Fruit fly (Drosophila melanogaster) whole organism, pupa: ENCODE data around the gene CG9391.

Source experiments
- CG12605 ChIP-seq: fragments of 200-800 bp; sonication (Bioruptor generic); IDR thresholded peaks from 2 replicates; pipeline ENCODE4 v1.3.6; 2022; ENCODE audit warnings: missing biosample characterization, missing genetic modification characterization
- CG17806 ChIP-seq: fragments of 200-800 bp; sonication (Bioruptor generic); optimal IDR thresholded peaks from 2 replicates; lab custom pipeline; 2018; ENCODE audit warnings: missing biosample characterization, mild to moderate bottlenecking, missing genetic modification characterization, moderate library complexity
- CG32121 ChIP-seq: fragments of 200-800 bp; sonication (Bioruptor generic); IDR thresholded peaks from 2 replicates; pipeline ENCODE4 v1.3.6; 2022; ENCODE audit warnings: missing biosample characterization, missing genetic modification characterization
- CG34367 ChIP-seq: fragments of 200-800 bp; sonication (Bioruptor generic); optimal IDR thresholded peaks from 2 replicates; lab custom pipeline; 2018; ENCODE audit warnings: missing biosample characterization, mild to moderate bottlenecking, missing genetic modification characterization
- CG4496 ChIP-seq: fragments of 200-800 bp; sonication (Bioruptor generic); IDR thresholded peaks from 3 replicates; pipeline ENCODE4 v1.3.6; 2022; ENCODE audit warnings: missing biosample characterization, missing genetic modification characterization
- CG8159 ChIP-seq: fragments of 200-800 bp; sonication (Bioruptor generic); optimal IDR thresholded peaks from 3 replicates; lab custom pipeline; 2018; ENCODE audit warnings: missing biosample characterization, mild to moderate bottlenecking, missing genetic modification characterization, moderate library complexity
- CG8301 ChIP-seq: fragments of 200-800 bp; sonication (Bioruptor generic); optimal IDR thresholded peaks from 2 replicates; lab custom pipeline; 2018; ENCODE audit warnings: missing biosample characterization, mild to moderate bottlenecking, missing genetic modification characterization
- EcR ChIP-seq: fragments of 200-800 bp; sonication (Bioruptor generic); optimal IDR thresholded peaks from 3 replicates; lab custom pipeline; 2019; ENCODE audit warnings: missing biosample characterization, missing genetic modification characterization, mild to moderate bottlenecking, moderate library complexity, missing genetic modification reagents
- Ets98B ChIP-seq: fragments of 200-800 bp; sonication (Bioruptor generic); IDR thresholded peaks from 2 replicates; pipeline ENCODE4 v1.3.6; 2022; ENCODE audit warnings: missing biosample characterization, missing genetic modification characterization
- Pif1A ChIP-seq: fragments of 200-800 bp; sonication (Bioruptor generic); optimal IDR thresholded peaks from 3 replicates; lab custom pipeline; 2016; ENCODE audit warnings: missing biosample characterization, missing genetic modification characterization
- Snoo ChIP-seq: fragments of 200-800 bp; sonication (Bioruptor generic); optimal IDR thresholded peaks from 3 replicates; lab custom pipeline; 2017; ENCODE audit warnings: missing biosample characterization, mild to moderate bottlenecking, missing genetic modification characterization, inconsistent platforms
- fd96Ca ChIP-seq: fragments of 200-800 bp; sonication (Bioruptor generic); IDR thresholded peaks from 3 replicates; pipeline ENCODE4 v1.3.6; 2022; ENCODE audit warnings: missing biosample characterization, missing genetic modification characterization
- rn ChIP-seq: fragments of 200-800 bp; sonication (Bioruptor generic); IDR thresholded peaks from 2 replicates; pipeline ENCODE4 v1.3.6; 2022; ENCODE audit warnings: missing biosample characterization, missing genetic modification characterization

dm6 chr3L:21267862-21268385, at the start of gene CG9391:
- no peak for TF ChIP-seq Snoo (tag; lab: Kevin White, UChicago)
- no peak for TF ChIP-seq CG17806 (tag; lab: Kevin White, UChicago)
- TF ChIP-seq CG34367 (tag; lab: Kevin White, UChicago): no peak
- TF ChIP-seq CG8159: no peak
- no peak for TF ChIP-seq Pif1A (GFP tag; lab: Kevin White, UChicago)
- TF ChIP-seq fd96Ca (GFP tag; lab: Robert Waterston, UW): no peak
- TF ChIP-seq CG4496: no peak
- TF ChIP-seq EcR (GFP tag; lab: Kevin White, UChicago): no peak
- no peak for TF ChIP-seq CG8301 (tag; lab: Kevin White, UChicago)
- TF ChIP-seq CG32121 (GFP tag; lab: Robert Waterston, UW): no peak
- no peak for TF ChIP-seq Ets98B (GFP tag; lab: Robert Waterston, UW)
- no peak for TF ChIP-seq rn (GFP tag; lab: Robert Waterston, UW)
- TF ChIP-seq CG12605 (GFP tag; lab: Robert Waterston, UW): no peak
